Worm (Caenorhabditis elegans): Measurements from ENCODE around the gene adh-1.

adh-1 gene

DNA sequence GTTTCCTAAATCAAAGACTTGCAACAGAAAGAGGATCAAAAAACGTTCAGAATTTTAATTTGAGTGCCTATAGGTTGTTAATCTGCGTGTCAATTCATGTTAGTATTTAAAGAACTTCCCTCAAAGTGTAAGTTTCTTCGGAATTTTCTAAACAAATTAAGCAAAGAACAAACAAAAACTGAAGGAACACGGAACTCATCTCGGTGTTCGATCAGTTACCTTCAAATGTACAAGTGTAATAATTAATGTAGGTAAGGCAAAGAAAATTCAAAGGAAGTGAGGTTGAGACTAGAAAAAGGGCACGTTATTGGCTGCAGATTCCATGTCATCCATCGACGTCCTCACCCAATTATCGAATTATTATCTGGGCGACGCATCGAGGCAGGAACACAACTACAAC lies 5.9 kb downstream of the adh-1 start, which contains the start of gene K12G11.6:
TSS of gene K12G11.6 (plus strand) at position 357 of the 400 bp plus-strand sequence.
- TF ChIP-seq ztf-29 (GFP tag; IDR thresholded peaks at IDR 0.05) = no peak
- no peak for TF ChIP-seq ztf-23 (GFP tag; IDR thresholded peaks at IDR 0.05)
- no peak for TF ChIP-seq flt-1 (GFP tag; IDR thresholded peaks at IDR 0.05)
- no peak for TF ChIP-seq T22C8.4 (GFP tag; IDR thresholded peaks at IDR 0.05)

DNA sequence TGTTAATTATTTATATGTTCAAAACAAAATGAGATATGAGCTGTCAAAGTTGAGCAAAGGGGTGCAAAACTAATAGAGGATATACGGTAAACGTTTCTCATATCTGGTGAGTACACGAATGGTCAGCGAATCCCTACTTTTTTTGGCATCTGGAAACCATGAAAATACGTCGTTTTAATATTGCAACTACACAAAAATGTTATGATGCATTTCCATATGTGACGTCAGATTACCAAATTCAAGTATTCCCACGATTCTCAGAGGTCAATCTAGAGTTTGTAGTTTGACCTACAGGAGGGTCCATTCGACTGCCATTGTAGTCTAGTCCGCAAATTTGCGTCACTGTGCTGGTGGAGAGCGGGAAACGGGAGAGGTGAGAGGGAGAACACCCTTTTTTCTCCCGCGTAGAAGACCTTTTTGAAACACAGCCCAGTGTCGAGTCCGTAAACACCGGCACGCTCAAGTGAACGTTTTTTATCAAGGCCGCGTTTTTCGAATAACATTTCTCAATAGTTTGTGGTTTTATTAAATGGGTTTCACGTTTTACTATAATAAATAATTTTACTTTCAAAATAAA lies 8.4 kb downstream of the adh-1 start:
- TF ChIP-seq flt-1 (GFP tag; IDR thresholded peaks at IDR 0.05) (peak; percentile 58; the same call in 1 of the 2 replicates), klf-2 (GFP tag; conservative IDR thresholded peaks at IDR 0.05) (no peak), T22C8.4 (GFP tag; IDR thresholded peaks at IDR 0.05) (no peak), ztf-29 (GFP tag; IDR thresholded peaks at IDR 0.05) (no peak), ztf-23 (GFP tag; IDR thresholded peaks at IDR 0.05) (0 out of 2 replicates have a peak, but pooled peaks have one; percentile 43), cog-1 (tag; optimal IDR thresholded peaks at IDR 0.05) (peak; percentile 29), ref-1 (GFP tag; conservative IDR thresholded peaks at IDR 0.05) (no peak), med-1 (GFP tag; optimal IDR thresholded peaks at IDR 0.05; ENCODE audit: insufficient read depth) (no peak), tab-1 (GFP tag; IDR thresholded peaks at IDR 0.05) (no peak)

- TF ChIP-seq ztf-29 (GFP tag; IDR thresholded peaks at IDR 0.05) = no peak
- no peak for TF ChIP-seq tab-1 (GFP tag; IDR thresholded peaks at IDR 0.05)
- no peak for TF ChIP-seq ref-1 (GFP tag; conservative IDR thresholded peaks at IDR 0.05)
- no peak for TF ChIP-seq med-1 (GFP tag; optimal IDR thresholded peaks at IDR 0.05; ENCODE audit: insufficient read depth)
- no peak for TF ChIP-seq flt-1 (GFP tag; IDR thresholded peaks at IDR 0.05)
Measured at ce11 chrV:11897604-11898003, 9.6 kb downstream of the adh-1 start.

ce11 chrV:11899149-11899548 lies 11.1 kb downstream of the adh-1 start, which contains the start of gene sma-1:
TSS of gene sma-1 (plus strand) at chrV:11899449.
- no peak for TF ChIP-seq ztf-23 (GFP tag; IDR thresholded peaks at IDR 0.05)
- no peak for TF ChIP-seq med-1 (GFP tag; optimal IDR thresholded peaks at IDR 0.05; ENCODE audit: insufficient read depth)
- TF ChIP-seq ztf-29 (GFP tag; IDR thresholded peaks at IDR 0.05) = no peak

ce11 chrV:11900127-11900526 lies 12.1 kb downstream of the adh-1 start:
- TF ChIP-seq T22C8.4 (GFP tag; IDR thresholded peaks at IDR 0.05) (no peak), ztf-29 (GFP tag; IDR thresholded peaks at IDR 0.05) (no peak), tab-1 (GFP tag; IDR thresholded peaks at IDR 0.05) (no peak), ztf-23 (GFP tag; IDR thresholded peaks at IDR 0.05) (no peak), flt-1 (GFP tag; IDR thresholded peaks at IDR 0.05) (no peak), cog-1 (tag; optimal IDR thresholded peaks at IDR 0.05) (no peak), ref-1 (GFP tag; conservative IDR thresholded peaks at IDR 0.05) (no peak)

- TF ChIP-seq ref-1 (GFP tag; conservative IDR thresholded peaks at IDR 0.05) (no peak), flt-1 (GFP tag; IDR thresholded peaks at IDR 0.05) (no peak), ztf-23 (GFP tag; IDR thresholded peaks at IDR 0.05) (no peak), cog-1 (tag; optimal IDR thresholded peaks at IDR 0.05) (no peak), med-1 (GFP tag; optimal IDR thresholded peaks at IDR 0.05; ENCODE audit: insufficient read depth) (no peak), tab-1 (GFP tag; IDR thresholded peaks at IDR 0.05) (no peak), ztf-29 (GFP tag; IDR thresholded peaks at IDR 0.05) (no peak), T22C8.4 (GFP tag; IDR thresholded peaks at IDR 0.05) (no peak), klf-2 (GFP tag; conservative IDR thresholded peaks at IDR 0.05) (no peak)
Measured at ce11 chrV:11901260-11901659, 13.2 kb downstream of the adh-1 start.

ce11 chrV:11902161-11902560 lies 14.1 kb downstream of the adh-1 start:
- TF ChIP-seq med-1 (GFP tag; optimal IDR thresholded peaks at IDR 0.05; ENCODE audit: insufficient read depth) = no peak
- TF ChIP-seq klf-2 (GFP tag; conservative IDR thresholded peaks at IDR 0.05) = no peak
- no peak for TF ChIP-seq ref-1 (GFP tag; conservative IDR thresholded peaks at IDR 0.05)
- no peak for TF ChIP-seq T22C8.4 (GFP tag; IDR thresholded peaks at IDR 0.05)
- TF ChIP-seq cog-1 (tag; optimal IDR thresholded peaks at IDR 0.05) = no peak
- no peak for TF ChIP-seq flt-1 (GFP tag; IDR thresholded peaks at IDR 0.05)

DNA sequence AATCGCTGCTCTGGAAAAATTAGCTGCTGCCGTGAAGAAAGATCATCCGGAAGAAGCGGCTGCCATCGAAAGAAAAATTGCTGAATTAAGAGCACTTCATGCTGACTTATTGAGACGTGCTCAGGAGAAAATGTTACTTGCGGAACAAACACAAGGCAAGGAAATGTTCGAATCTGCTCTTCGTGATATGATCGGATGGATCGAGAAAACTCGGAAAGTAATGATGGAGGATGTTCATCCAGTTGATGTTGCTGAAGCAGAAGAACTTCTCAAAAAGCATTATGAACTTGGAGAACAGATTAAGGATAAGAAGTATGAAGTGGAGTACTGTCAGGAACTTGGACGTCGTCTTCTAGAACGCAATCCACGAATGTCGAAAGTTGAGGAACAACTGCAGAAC lies 17.9 kb downstream of the adh-1 start:
- TF ChIP-seq tab-1 (GFP tag; IDR thresholded peaks at IDR 0.05) (no peak), ztf-29 (GFP tag; IDR thresholded peaks at IDR 0.05) (no peak), T22C8.4 (GFP tag; IDR thresholded peaks at IDR 0.05) (no peak), klf-2 (GFP tag; conservative IDR thresholded peaks at IDR 0.05) (no peak), ref-1 (GFP tag; conservative IDR thresholded peaks at IDR 0.05) (no peak), cog-1 (tag; optimal IDR thresholded peaks at IDR 0.05) (no peak), med-1 (GFP tag; optimal IDR thresholded peaks at IDR 0.05; ENCODE audit: insufficient read depth) (no peak), flt-1 (GFP tag; IDR thresholded peaks at IDR 0.05) (no peak), ztf-23 (GFP tag; IDR thresholded peaks at IDR 0.05) (no peak)

ce11 chrV:11913283-11913682 lies 25.2 kb downstream of the adh-1 start:
- TF ChIP-seq med-1 (GFP tag; optimal IDR thresholded peaks at IDR 0.05; ENCODE audit: insufficient read depth) (no peak), ztf-29 (GFP tag; IDR thresholded peaks at IDR 0.05) (no peak), T22C8.4 (GFP tag; IDR thresholded peaks at IDR 0.05) (no peak), klf-2 (GFP tag; conservative IDR thresholded peaks at IDR 0.05) (no peak), ztf-23 (GFP tag; IDR thresholded peaks at IDR 0.05) (no peak), flt-1 (GFP tag; IDR thresholded peaks at IDR 0.05) (no peak), ref-1 (GFP tag; conservative IDR thresholded peaks at IDR 0.05) (no peak), cog-1 (tag; optimal IDR thresholded peaks at IDR 0.05) (no peak), tab-1 (GFP tag; IDR thresholded peaks at IDR 0.05) (no peak)

- no peak for TF ChIP-seq med-1 (GFP tag; optimal IDR thresholded peaks at IDR 0.05; ENCODE audit: insufficient read depth)
- no peak for TF ChIP-seq tab-1 (GFP tag; IDR thresholded peaks at IDR 0.05)
- TF ChIP-seq klf-2 (GFP tag; conservative IDR thresholded peaks at IDR 0.05) = no peak
- no peak for TF ChIP-seq ref-1 (GFP tag; conservative IDR thresholded peaks at IDR 0.05)
- TF ChIP-seq ztf-23 (GFP tag; IDR thresholded peaks at IDR 0.05) = no peak
- TF ChIP-seq ztf-29 (GFP tag; IDR thresholded peaks at IDR 0.05) = no peak
- TF ChIP-seq cog-1 (tag; optimal IDR thresholded peaks at IDR 0.05) = no peak
- TF ChIP-seq T22C8.4 (GFP tag; IDR thresholded peaks at IDR 0.05) = no peak
- TF ChIP-seq flt-1 (GFP tag; IDR thresholded peaks at IDR 0.05) = no peak
Measured at ce11 chrV:11917186-11917585, 29.1 kb downstream of the adh-1 start, which contains the start of gene R31.2. TSS of gene R31.2 (plus strand) at chrV:11917573.

Measured in whole organism, midembryonic.